Fruit fly (Drosophila melanogaster): ENCODE results near the gene CG43098.
A peak's percentile ranks its signal among the peaks of the same experiment; 100 is the strongest.

Gene CG43098

DNA sequence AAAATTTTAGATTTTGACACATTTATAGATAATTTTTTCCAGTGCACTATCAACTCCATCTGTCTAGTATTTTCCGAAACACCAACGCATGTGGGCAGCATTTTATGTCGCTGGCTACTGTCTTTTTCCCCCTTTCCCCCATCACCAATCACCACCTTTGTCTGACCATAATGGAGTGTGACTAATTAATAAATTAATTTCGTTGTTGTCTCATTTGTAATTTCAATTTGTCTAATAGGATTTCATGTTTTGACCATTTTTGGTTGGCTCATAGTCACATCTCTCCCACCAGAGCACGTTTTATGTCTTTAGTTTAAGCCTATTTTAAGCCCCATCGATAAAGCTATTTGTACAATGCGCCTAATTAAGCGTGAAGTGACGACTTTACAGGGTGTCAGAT lies 49.1 kb downstream of the CG43098 start (continued):
- TF ChIP-seq NfI (GFP tag; optimal IDR thresholded peaks at IDR 0.05) (no peak), Rfx (GFP tag; IDR thresholded peaks at IDR 0.05) (no peak), oc (tag; optimal IDR thresholded peaks at IDR 0.05) (peak; percentile 87), Myb (GFP tag; optimal IDR thresholded peaks at IDR 0.05) (no peak), CG11723 (GFP tag; optimal IDR thresholded peaks at IDR 0.05) (no peak), Dek (tag; optimal IDR thresholded peaks at IDR 0.05) (no peak), CG7745 (tag; optimal IDR thresholded peaks at IDR 0.05) (no peak), Rx (GFP tag; IDR thresholded peaks at IDR 0.05) (no peak), eve (GFP tag; optimal IDR thresholded peaks at IDR 0.05) (peak in 1 of 2 experiments; percentile 6), Ada2b (GFP tag; IDR thresholded peaks at IDR 0.05) (no peak), CG4730 (GFP tag; IDR thresholded peaks at IDR 0.05) (no peak), Hr78 (GFP tag; optimal IDR thresholded peaks at IDR 0.05) (no peak)

Data from whole organism, embryonic.